Worm (Caenorhabditis elegans) whole organism, L4 larva: ENCODE results near the gene sma-2.

Source experiments
- F26F4.8 ChIP-seq: fragments of 200-800 bp; sonication (Bioruptor generic); conservative IDR thresholded peaks from 2 replicates; pipeline ENCODE4 v1.3.6; 2022; ENCODE audit warnings: missing genetic modification characterization, missing compliant biosample characterization
- F37D6.2 ChIP-seq: sonication (generic microtip); optimal IDR thresholded peaks from 2 replicates; lab custom pipeline; 2016; ENCODE audit warnings: mild to moderate bottlenecking, missing genetic modification characterization, missing compliant biosample characterization
- F44E2.7 ChIP-seq: fragments of 200-800 bp; sonication (Bioruptor generic); IDR thresholded peaks from 2 replicates; pipeline ENCODE4 v2.1.2; 2022; ENCODE audit warnings: missing genetic modification characterization, missing compliant biosample characterization
- F49E8.2 ChIP-seq: sonication (generic microtip); optimal IDR thresholded peaks from 2 replicates; lab custom pipeline; 2016; ENCODE audit warnings: missing compliant biosample characterization, mild to moderate bottlenecking, missing genetic modification characterization, borderline replicate concordance
- Y105C5A.15 ChIP-seq: fragments of 200-800 bp; sonication (Bioruptor generic); IDR thresholded peaks from 2 replicates; pipeline ENCODE4 v1.3.6; 2022; ENCODE audit warnings: missing genetic modification characterization, missing compliant biosample characterization
- Y48G9A.11 ChIP-seq: fragments of 200-800 bp; sonication (Bioruptor generic); IDR thresholded peaks from 2 replicates; pipeline ENCODE4 v1.3.6; 2022; ENCODE audit warnings: missing genetic modification reagents, missing genetic modification characterization, missing compliant biosample characterization
- ZK337.2 ChIP-seq: fragments of 200-800 bp; sonication (Bioruptor generic); IDR thresholded peaks from 2 replicates; pipeline ENCODE4 v1.3.6; 2022; ENCODE audit warnings: missing genetic modification reagents, missing genetic modification characterization, missing compliant biosample characterization
- aly-2 ChIP-seq: sonication (generic microtip); optimal IDR thresholded peaks from 2 replicates; lab custom pipeline; 2018; ENCODE audit warnings: missing biosample characterization, missing genetic modification characterization
- ama-1 ChIP-seq: fragments of 150-350 bp; optimal IDR thresholded peaks from 2 replicates; lab custom pipeline; 2014; ENCODE audit warnings: inconsistent platforms, mixed read lengths
- arid-1 ChIP-seq: fragments of 200-800 bp; sonication (Bioruptor generic); conservative IDR thresholded peaks from 2 replicates; pipeline ENCODE4 v1.3.6; 2022; ENCODE audit warnings: missing genetic modification reagents, missing genetic modification characterization, missing compliant biosample characterization
- ceh-32 ChIP-seq: sonication (generic microtip); optimal IDR thresholded peaks from 2 replicates; lab custom pipeline; 2016; ENCODE audit warnings: mild to moderate bottlenecking, missing genetic modification characterization, missing compliant biosample characterization; ENCODE audit not compliant: poor library complexity
- ces-1 ChIP-seq: fragments of 150-350 bp; sonication (generic microtip); optimal IDR thresholded peaks from 4 replicates; lab custom pipeline; 2014; ENCODE audit warnings: missing biosample characterization, missing genetic modification reagents, missing genetic modification characterization
- daf-12 ChIP-seq: fragments of 150-350 bp; optimal IDR thresholded peaks from 2 replicates; lab custom pipeline; 2014; ENCODE audit warnings: missing biosample characterization, missing genetic modification reagents, missing genetic modification characterization
- daf-19 ChIP-seq: fragments of 200-800 bp; sonication (Bioruptor generic); conservative IDR thresholded peaks from 2 replicates; pipeline ENCODE4 v1.3.6; 2022; ENCODE audit warnings: missing genetic modification characterization, missing compliant biosample characterization
- daf-8 ChIP-seq: fragments of 200-800 bp; sonication (Bioruptor generic); IDR thresholded peaks from 2 replicates; pipeline ENCODE4 v1.3.6; 2022; ENCODE audit warnings: missing genetic modification characterization, missing compliant biosample characterization
- dmd-6 ChIP-seq: fragments of 200-800 bp; sonication (Bioruptor generic); IDR thresholded peaks from 2 replicates; pipeline ENCODE4 v1.3.6; 2022; ENCODE audit warnings: missing genetic modification reagents, missing genetic modification characterization, missing compliant biosample characterization
- dmd-8 ChIP-seq: fragments of 200-800 bp; sonication (Bioruptor generic); IDR thresholded peaks from 2 replicates; pipeline ENCODE4 v1.3.6; 2022; ENCODE audit warnings: missing genetic modification characterization, missing compliant biosample characterization
- dpl-1 ChIP-seq: fragments of 150-350 bp; optimal IDR thresholded peaks from 2 replicates; lab custom pipeline; 2014; ENCODE audit warnings: missing biosample characterization, missing genetic modification reagents, missing genetic modification characterization
- egl-43 ChIP-seq: fragments of 200-800 bp; sonication (Bioruptor generic); IDR thresholded peaks from 2 replicates; pipeline ENCODE4 v1.3.6; 2022; ENCODE audit warnings: missing genetic modification reagents, missing genetic modification characterization, missing compliant biosample characterization
- gei-8 ChIP-seq: fragments of 200-800 bp; sonication (Bioruptor generic); optimal IDR thresholded peaks from 2 replicates; lab custom pipeline; 2018; ENCODE audit warnings: mild to moderate bottlenecking, missing genetic modification characterization, missing compliant biosample characterization
- hif-1 ChIP-seq, 2 experiments: sonication (generic microtip); optimal IDR thresholded peaks; 2 replicates each; lab custom pipeline; 2016 to 2017; ENCODE audit warnings: missing compliant biosample characterization in 2 of 2, missing genetic modification characterization in 2 of 2, missing genetic modification reagents in 2 of 2, missing genotype in 2 of 2, mild to moderate bottlenecking in 1 of 2
- hlh-11 ChIP-seq: fragments of 200-800 bp; sonication (Bioruptor generic); optimal IDR thresholded peaks from 2 replicates; lab custom pipeline; 2018; ENCODE audit warnings: mild to moderate bottlenecking, missing genetic modification characterization, missing compliant biosample characterization
- jun-1 ChIP-seq: fragments of 150-350 bp; optimal IDR thresholded peaks from 2 replicates; lab custom pipeline; 2014; ENCODE audit warnings: missing biosample characterization, missing genetic modification reagents, missing genetic modification characterization
- lin-1 ChIP-seq: fragments of 200-800 bp; sonication (Bioruptor generic); IDR thresholded peaks from 2 replicates; pipeline ENCODE4 v1.3.6; 2022; ENCODE audit warnings: missing genetic modification reagents, missing genetic modification characterization, missing compliant biosample characterization
- lin-15B ChIP-seq: fragments of 150-350 bp; sonication (generic microtip); optimal IDR thresholded peaks from 3 replicates; lab custom pipeline; 2014; ENCODE audit warnings: missing biosample characterization, missing genetic modification characterization
- lin-38 ChIP-seq: fragments of 200-800 bp; sonication (Bioruptor generic); IDR thresholded peaks from 2 replicates; pipeline ENCODE4 v1.3.6; 2022; ENCODE audit warnings: missing genetic modification reagents, missing genetic modification characterization, missing compliant biosample characterization
- lin-39 ChIP-seq: fragments of 150-350 bp; optimal IDR thresholded peaks from 2 replicates; lab custom pipeline; 2014; ENCODE audit warnings: missing biosample characterization, missing genetic modification reagents, missing genetic modification characterization
- lir-3 ChIP-seq: sonication (generic microtip); optimal IDR thresholded peaks from 2 replicates; lab custom pipeline; 2016; ENCODE audit warnings: mild to moderate bottlenecking, missing genetic modification characterization, missing compliant biosample characterization
- madf-5 ChIP-seq, 2 experiments: fragments of 200-800 bp; sonication (Bioruptor generic); IDR thresholded peaks; 2 replicates each; pipeline ENCODE4 v1.3.6; 2022; ENCODE audit warnings: missing compliant biosample characterization in 2 of 2, missing genetic modification characterization in 2 of 2
- madf-9 ChIP-seq: fragments of 200-800 bp; sonication (Bioruptor generic); conservative IDR thresholded peaks from 2 replicates; pipeline ENCODE4 v1.3.6; 2022; ENCODE audit warnings: missing genetic modification reagents, missing genetic modification characterization, missing compliant biosample characterization
- mdl-1 ChIP-seq, 2 experiments: fragments of 150-350 bp in 1 of 2; sonication (generic microtip) in 1 of 2; optimal IDR thresholded peaks; 2 replicates each; lab custom pipeline; 2014 to 2017; ENCODE audit warnings: missing biosample characterization in 2 of 2, missing genetic modification characterization in 2 of 2
- mdt-29 ChIP-seq: fragments of 200-800 bp; sonication (Bioruptor generic); IDR thresholded peaks from 2 replicates; pipeline ENCODE4 v1.3.6; 2022; ENCODE audit warnings: missing genetic modification reagents, missing genetic modification characterization, missing compliant biosample characterization
- mes-2 ChIP-seq: sonication (generic microtip); optimal IDR thresholded peaks from 2 replicates; lab custom pipeline; 2016; ENCODE audit warnings: missing genotype, mild to moderate bottlenecking, missing genetic modification characterization, missing compliant biosample characterization; ENCODE audit not compliant: poor library complexity, severe bottlenecking
- mxl-2 ChIP-seq: fragments of 200-800 bp; sonication (Bioruptor generic); conservative IDR thresholded peaks from 2 replicates; pipeline ENCODE4 v1.3.6; 2022; ENCODE audit warnings: missing genetic modification reagents, missing genetic modification characterization, missing compliant biosample characterization
- mxl-3 ChIP-seq: fragments of 200-800 bp; sonication (Bioruptor generic); optimal IDR thresholded peaks from 2 replicates; lab custom pipeline; 2018; ENCODE audit warnings: mild to moderate bottlenecking, missing genetic modification characterization, missing compliant biosample characterization
- nhr-111 ChIP-seq: fragments of 200-800 bp; sonication (Bioruptor generic); optimal IDR thresholded peaks from 2 replicates; lab custom pipeline; 2018; ENCODE audit warnings: mild to moderate bottlenecking, missing genetic modification characterization, missing compliant biosample characterization
- nhr-42 ChIP-seq: fragments of 200-800 bp; sonication (Bioruptor generic); IDR thresholded peaks from 2 replicates; pipeline ENCODE4 v1.3.6; 2022; ENCODE audit warnings: missing genetic modification characterization, missing compliant biosample characterization
- nhr-76 ChIP-seq: fragments of 150-350 bp; optimal IDR thresholded peaks from 2 replicates; lab custom pipeline; 2014; ENCODE audit warnings: missing biosample characterization, missing genetic modification characterization
- php-3 ChIP-seq: fragments of 200-800 bp; sonication (Bioruptor generic); IDR thresholded peaks from 2 replicates; pipeline ENCODE4 v1.3.6; 2022; ENCODE audit warnings: missing genetic modification reagents, missing genetic modification characterization, missing compliant biosample characterization
- saeg-2 ChIP-seq: fragments of 200-800 bp; sonication (Bioruptor generic); IDR thresholded peaks from 2 replicates; pipeline ENCODE4 v1.3.6; 2022; ENCODE audit warnings: missing genetic modification reagents, missing genetic modification characterization, missing compliant biosample characterization
- skn-1 ChIP-seq: fragments of 150-350 bp; optimal IDR thresholded peaks from 2 replicates; lab custom pipeline; 2014; ENCODE audit warnings: missing biosample characterization, missing genetic modification characterization
- spr-3 ChIP-seq: fragments of 200-800 bp; sonication (Bioruptor generic); optimal IDR thresholded peaks from 2 replicates; lab custom pipeline; 2018; ENCODE audit warnings: mild to moderate bottlenecking, missing genetic modification characterization, missing compliant biosample characterization
- tag-97 ChIP-seq: fragments of 200-800 bp; sonication (Bioruptor generic); IDR thresholded peaks from 2 replicates; pipeline ENCODE4 v1.3.6; 2022; ENCODE audit warnings: missing genetic modification characterization, missing compliant biosample characterization
- tra-1 ChIP-seq: fragments of 200-800 bp; sonication (Bioruptor generic); IDR thresholded peaks from 2 replicates; pipeline ENCODE4 v1.3.6; 2022; ENCODE audit warnings: missing genetic modification reagents, missing genetic modification characterization, missing compliant biosample characterization
- unc-39 ChIP-seq: sonication (generic microtip); optimal IDR thresholded peaks from 2 replicates; lab custom pipeline; 2017; ENCODE audit warnings: missing biosample characterization, missing genetic modification characterization
- vab-7 ChIP-seq: fragments of 200-800 bp; sonication (Bioruptor generic); IDR thresholded peaks from 2 replicates; pipeline ENCODE4 v1.3.6; 2022; ENCODE audit warnings: missing genetic modification reagents, missing genetic modification characterization, missing compliant biosample characterization
- zfp-3 ChIP-seq: fragments of 200-800 bp; sonication (Bioruptor generic); conservative IDR thresholded peaks from 2 replicates; pipeline ENCODE4 v1.3.6; 2022; ENCODE audit warnings: missing genetic modification reagents, missing genetic modification characterization, missing compliant biosample characterization
- zip-2 ChIP-seq: fragments of 150-350 bp; optimal IDR thresholded peaks from 2 replicates; lab custom pipeline; 2014; ENCODE audit warnings: missing biosample characterization, missing genetic modification characterization
- ztf-11 ChIP-seq: fragments of 150-350 bp; optimal IDR thresholded peaks from 2 replicates; lab custom pipeline; 2014; ENCODE audit warnings: missing biosample characterization, missing genetic modification characterization
- ztf-7 ChIP-seq: fragments of 150-350 bp; optimal IDR thresholded peaks from 2 replicates; lab custom pipeline; 2014; ENCODE audit warnings: missing biosample characterization, missing genetic modification characterization

The sma-2 gene

ce11 chrIII:8733237-8733636 lies 16.2 kb upstream of the sma-2 start (continued):
- no peak for TF ChIP-seq zip-2 (tag; lab: Kevin White, UChicago)
- TF ChIP-seq lin-1 (GFP tag; lab: Robert Waterston, UW) = no peak
- no peak for TF ChIP-seq madf-9 (GFP tag; lab: Robert Waterston, UW)
- TF ChIP-seq gei-8 (GFP tag; lab: Kevin White, UChicago) = peak; percentile 5

ce11 chrIII:8733667-8734066 lies 15.8 kb upstream of the sma-2 start:
- TF ChIP-seq jun-1 (tag; lab: Kevin White, UChicago) (no peak), F26F4.8 (GFP tag; lab: Robert Waterston, UW) (no peak), dmd-6 (GFP tag; lab: Robert Waterston, UW) (peak; percentile 91), zfp-3 (no peak), madf-9 (GFP tag; lab: Robert Waterston, UW) (no peak), F44E2.7 (GFP tag; lab: Robert Waterston, UW) (no peak), skn-1 (tag; lab: Kevin White, UChicago) (no peak), mdt-29 (no peak), ceh-32 (no peak), ztf-11 (tag; lab: Kevin White, UChicago) (no peak), lin-39 (tag; lab: Kevin White, UChicago) (no peak), dpl-1 (GFP tag; lab: Kevin White, UChicago) (no peak), ama-1 (lab: Kevin White, UChicago) (no peak), lin-15B (tag; lab: Kevin White, UChicago) (no peak), F49E8.2 (tag; lab: Kevin White, UChicago) (no peak), ces-1 (no peak), daf-12 (tag; lab: Kevin White, UChicago) (no peak), tag-97 (GFP tag; lab: Robert Waterston, UW) (no peak), egl-43 (no peak), daf-8 (GFP tag; lab: Robert Waterston, UW) (no peak), vab-7 (no peak), nhr-111 (no peak), ztf-7 (no peak), nhr-76 (tag; lab: Kevin White, UChicago) (no peak), spr-3 (GFP tag; lab: Kevin White, UChicago) (no peak), F37D6.2 (no peak), aly-2 (tag; lab: Kevin White, UChicago) (no peak), ZK337.2 (GFP tag; lab: Robert Waterston, UW) (no peak), arid-1 (no peak), Y105C5A.15 (GFP tag; lab: Robert Waterston, UW) (no peak), hif-1 (tag; optimal IDR thresholded peaks at IDR 0.05; lab: Kevin White, UChicago) (no peak), hlh-11 (tag; lab: Kevin White, UChicago) (peak; percentile 62), mdl-1 (tag; optimal IDR thresholded peaks at IDR 0.05; lab: Kevin White, UChicago) (peak in 1 of 2 experiments; percentile 75), lin-38 (GFP tag; lab: Robert Waterston, UW) (peak; percentile 24; the same call in 1 of the 2 replicates), unc-39 (tag; lab: Kevin White, UChicago) (no peak), madf-5 (GFP tag; IDR thresholded peaks at IDR 0.05; lab: Robert Waterston, UW) (no peak), php-3 (GFP tag; lab: Robert Waterston, UW) (peak; percentile 72), mxl-2 (GFP tag; lab: Robert Waterston, UW) (no peak), daf-19 (GFP tag; lab: Robert Waterston, UW) (no peak), nhr-42 (GFP tag; lab: Robert Waterston, UW) (no peak), saeg-2 (no peak), Y48G9A.11 (GFP tag; lab: Robert Waterston, UW) (no peak), tra-1 (GFP tag; lab: Robert Waterston, UW) (peak; percentile 64; the same call in 1 of the 2 replicates), dmd-8 (GFP tag; lab: Robert Waterston, UW) (no peak), lir-3 (tag; lab: Kevin White, UChicago) (no peak), mes-2 (tag; lab: Kevin White, UChicago) (peak; percentile 3), mxl-3 (GFP tag; lab: Kevin White, UChicago) (no peak)
